Fruit fly (Drosophila melanogaster) whole organism, prepupa: ENCODE results near the gene Fit1.

Experiments
- CG3032 ChIP-seq: fragments of 200-800 bp; optimal IDR thresholded peaks from 2 replicates; lab custom pipeline; 2019; ENCODE audit warnings: missing biosample characterization, mild to moderate bottlenecking, missing genetic modification characterization, moderate library complexity
- Eip75B ChIP-seq: fragments of 200-800 bp; sonication (Bioruptor generic); optimal IDR thresholded peaks from 3 replicates; lab custom pipeline; 2016; ENCODE audit warnings: missing biosample characterization, missing genetic modification characterization
- Eip78C ChIP-seq: fragments of 200-800 bp; sonication (Bioruptor generic); peaks from one replicate; lab custom pipeline; 2016; ENCODE audit warnings: missing biosample characterization, missing genetic modification characterization
- topi ChIP-seq: fragments of 200-800 bp; sonication (Bioruptor generic); optimal IDR thresholded peaks from 3 replicates; lab custom pipeline; 2016; ENCODE audit warnings: missing biosample characterization, missing genetic modification characterization

The Fit1 gene

DNA sequence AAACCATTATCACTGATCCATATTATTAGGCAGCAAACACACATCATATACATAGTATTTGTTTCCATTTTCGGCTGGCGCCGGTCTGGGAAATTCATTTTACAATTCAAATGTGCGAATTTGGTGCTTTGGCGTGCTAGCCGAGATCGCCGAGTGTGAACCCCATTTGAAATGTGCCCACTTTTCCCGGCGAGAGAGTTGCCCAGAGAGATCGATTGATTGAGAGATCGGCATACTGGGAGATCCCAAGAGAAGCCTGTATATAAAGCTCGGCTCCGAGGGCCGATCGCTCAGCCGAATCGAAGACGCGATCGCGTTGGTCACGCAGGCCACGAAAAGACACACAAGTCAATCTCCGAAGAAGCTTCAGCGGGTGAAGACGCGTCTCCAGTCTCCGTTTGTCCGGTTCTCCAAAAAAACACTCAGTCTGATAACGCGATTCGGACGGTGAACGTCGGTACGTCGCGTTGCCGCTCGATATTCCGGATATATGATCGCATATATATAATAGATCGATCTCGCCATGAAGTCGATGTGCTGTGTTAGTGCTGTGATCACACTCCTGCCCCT, 45.1 kb downstream of the Fit1 start, which contains the start of gene CG1299 (continued):
- TF ChIP-seq Eip75B (GFP tag; lab: Kevin White, UChicago), result peak; percentile 18
- TF ChIP-seq CG3032 (tag; lab: Kevin White, UChicago), result no peak
- TF ChIP-seq Eip78C (GFP tag; lab: Kevin White, UChicago), result peak; percentile 71
- no peak for TF ChIP-seq topi (GFP tag; lab: Kevin White, UChicago)
